Fruit fly (Drosophila melanogaster): ENCODE measurements around the gene Tbh.

Tbh gene

dm6 chrX:8060921-8061270 is 65.4 kb downstream of the Tbh start (continued):
- no peak for TF ChIP-seq C15 (GFP tag; IDR thresholded peaks at IDR 0.05)
- TF ChIP-seq run (tag; optimal IDR thresholded peaks at IDR 0.05) = no peak
- no peak for TF ChIP-seq Dbx (GFP tag; IDR thresholded peaks at IDR 0.05)
- TF ChIP-seq HmgZ (tag; optimal IDR thresholded peaks at IDR 0.05) = peak; percentile 1
- TF ChIP-seq CG13424 (tag; optimal IDR thresholded peaks at IDR 0.05) = no peak
- TF ChIP-seq crol (GFP tag; IDR thresholded peaks at IDR 0.05) = peak; percentile 31; the same call in 1 of the 2 replicates
- no peak for TF ChIP-seq CG11560 (tag; IDR thresholded peaks at IDR 0.05)
- no peak for TF ChIP-seq ERR (GFP tag; optimal IDR thresholded peaks at IDR 0.05)
- TF ChIP-seq CG8359 (GFP tag; optimal IDR thresholded peaks at IDR 0.05; ENCODE audit: borderline replicate concordance) = peak; percentile 10
- no peak for TF ChIP-seq gro (GFP tag; optimal IDR thresholded peaks at IDR 0.05)
- TF ChIP-seq Deaf1 (tag; optimal IDR thresholded peaks at IDR 0.05) = peak; percentile 41
- peak; percentile 55 for TF ChIP-seq mirr (GFP tag; optimal IDR thresholded peaks at IDR 0.05)
- no peak for TF ChIP-seq NfI (GFP tag; optimal IDR thresholded peaks at IDR 0.05)
- no peak for TF ChIP-seq CG1233 (GFP tag; optimal IDR thresholded peaks at IDR 0.05)
- peak; percentile 60; the same call in 2 of the 3 replicates for TF ChIP-seq ci (GFP tag; IDR thresholded peaks at IDR 0.05)
- no peak for TF ChIP-seq amos (GFP tag; IDR thresholded peaks at IDR 0.05; ENCODE audit: partially characterized antibody)
- no peak for TF ChIP-seq Dek (tag; optimal IDR thresholded peaks at IDR 0.05)
- peak; percentile 88 for TF ChIP-seq CG32772 (GFP tag; IDR thresholded peaks at IDR 0.05)
- TF ChIP-seq cg (GFP tag; optimal IDR thresholded peaks at IDR 0.05) = peak; percentile 99
- TF ChIP-seq tll (GFP tag; optimal IDR thresholded peaks at IDR 0.05) = no peak
- peak; percentile 20 for TF ChIP-seq CG17912 (GFP tag; optimal IDR thresholded peaks at IDR 0.05)
- peak; percentile 22; the same call in 1 of the 3 replicates for TF ChIP-seq CG34422 (GFP tag; IDR thresholded peaks at IDR 0.05)
- TF ChIP-seq ssp (GFP tag; IDR thresholded peaks at IDR 0.05) = no peak
- TF ChIP-seq luna (GFP tag; optimal IDR thresholded peaks at IDR 0.05) = no peak
- peak; percentile 18 for TF ChIP-seq CG18599 (GFP tag; optimal IDR thresholded peaks at IDR 0.05)
- no peak for TF ChIP-seq CG17359 (tag; optimal IDR thresholded peaks at IDR 0.05)
- TF ChIP-seq Atf6 (GFP tag; IDR thresholded peaks at IDR 0.05) = no peak
- TF ChIP-seq Max (GFP tag; optimal IDR thresholded peaks at IDR 0.05) = peak; percentile 35
- TF ChIP-seq hb (GFP tag; IDR thresholded peaks at IDR 0.05; ENCODE audit: partially characterized antibody) = no peak

DNA sequence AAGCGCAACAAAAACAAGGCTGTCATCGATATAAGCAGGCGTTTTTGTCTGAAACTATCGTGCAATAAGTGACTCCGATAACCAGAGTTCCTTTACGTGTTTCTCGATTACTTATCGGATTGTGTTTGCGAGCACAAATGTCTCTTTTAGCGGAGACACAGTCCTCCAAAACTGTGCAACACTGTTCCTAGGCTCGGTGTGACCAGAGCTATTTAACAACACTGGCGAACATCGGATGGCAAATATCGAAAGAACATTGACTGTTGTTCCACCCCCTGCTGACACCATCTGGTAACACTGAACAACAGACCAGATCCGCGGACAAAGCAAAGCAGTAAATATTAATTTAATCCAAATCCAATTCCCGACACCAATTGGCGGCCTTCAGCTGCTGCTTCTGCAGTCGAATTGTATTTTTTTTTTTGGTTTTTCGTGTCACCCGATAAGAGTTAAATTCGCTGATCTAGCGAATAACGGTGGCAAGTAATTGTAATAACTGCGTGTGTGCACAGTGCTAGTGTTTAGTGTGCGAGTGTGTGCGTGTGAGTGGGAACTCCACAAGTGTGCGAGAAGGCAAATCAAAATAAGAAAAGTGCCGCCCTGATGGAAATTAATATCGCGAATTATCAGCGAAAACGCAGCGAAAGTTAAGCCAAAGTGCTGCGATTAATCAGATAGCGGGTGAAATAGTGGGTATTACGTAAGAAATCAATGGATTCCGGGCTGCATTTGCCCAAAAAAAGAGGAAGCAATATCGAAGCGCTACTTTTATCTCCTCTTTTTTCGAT is 66.1 kb downstream of the Tbh start, which contains the start of gene mys:
Gene mys (plus strand): TSS at position 254 of the 788 bp plus-strand sequence.
- TF ChIP-seq Hsf (GFP tag; optimal IDR thresholded peaks at IDR 0.05) (peak; percentile 73), CG5953 (GFP tag; IDR thresholded peaks at IDR 0.05) (no peak), CG9609 (GFP tag; optimal IDR thresholded peaks at IDR 0.05) (peak; percentile 81), sens-2 (GFP tag; IDR thresholded peaks at IDR 0.05) (no peak), Hmr (GFP tag; optimal IDR thresholded peaks at IDR 0.05) (peak; percentile 90), twi (tag; optimal IDR thresholded peaks at IDR 0.05) (peak; percentile 37), CG14965 (GFP tag; optimal IDR thresholded peaks at IDR 0.05; ENCODE audit: borderline replicate concordance) (no peak), Mrtf (GFP tag; IDR thresholded peaks at IDR 0.05) (peak; percentile 53; the same call in 1 of the 3 replicates), CG6254 (GFP tag; optimal IDR thresholded peaks at IDR 0.05) (no peak), CG14710 (tag; optimal IDR thresholded peaks at IDR 0.05) (peak; percentile 85), CG11695 (GFP tag; IDR thresholded peaks at IDR 0.05) (0 out of 3 replicates have a peak, but pooled peaks have one; percentile 47), fd96Cb (tag; optimal IDR thresholded peaks at IDR 0.05) (no peak), CG15514 (GFP tag; optimal IDR thresholded peaks at IDR 0.05) (peak; percentile 97), CG8478 (optimal IDR thresholded peaks at IDR 0.05) (no peak), Meics (GFP tag; optimal IDR thresholded peaks at IDR 0.05) (peak; percentile 59), CG4730 (GFP tag; IDR thresholded peaks at IDR 0.05) (0 out of 2 replicates have a peak, but pooled peaks have one; percentile 36), sim (GFP tag; IDR thresholded peaks at IDR 0.05) (no peak), gcm2 (GFP tag; optimal IDR thresholded peaks at IDR 0.05) (peak; percentile 17), gsb-n (tag; optimal IDR thresholded peaks at IDR 0.05) (peak; percentile 11), CG3838 (GFP tag; optimal IDR thresholded peaks at IDR 0.05) (no peak), Atf3 (GFP tag; optimal IDR thresholded peaks at IDR 0.05) (peak; percentile 43), Hr39 (optimal IDR thresholded peaks at IDR 0.05) (no peak)

All from whole organism, embryonic.